Fruit fly (Drosophila melanogaster) whole organism, embryonic: ENCODE data around the gene CG16854.
A peak's percentile ranks its signal among the peaks of the same experiment; 100 is the strongest.

Experiments used
- Abd-B ChIP-seq: fragments of 200-800 bp; sonication (Bioruptor generic); optimal IDR thresholded peaks from 2 replicates; lab custom pipeline; 2018; ENCODE audit warnings: missing biosample characterization, mild to moderate bottlenecking, missing genetic modification characterization, moderate library complexity
- Antp ChIP-seq: fragments of 200-800 bp; sonication (Bioruptor generic); optimal IDR thresholded peaks from 3 replicates; lab custom pipeline; 2016; ENCODE audit warnings: missing biosample characterization, missing genetic modification characterization
- CG10147 ChIP-seq: fragments of 200-800 bp; sonication (Bioruptor generic); optimal IDR thresholded peaks from 2 replicates; lab custom pipeline; 2019; ENCODE audit warnings: missing biosample characterization, mild to moderate bottlenecking, missing genetic modification characterization, moderate library complexity
- CG1024 ChIP-seq: fragments of 200-800 bp; sonication (Bioruptor generic); IDR thresholded peaks from 2 replicates; pipeline ENCODE4 v1.3.6; 2022; ENCODE audit warnings: missing biosample characterization, missing genetic modification characterization
- CG10267 ChIP-seq: fragments of 200-800 bp; sonication (Bioruptor generic); optimal IDR thresholded peaks from 2 replicates; lab custom pipeline; 2018; ENCODE audit warnings: missing biosample characterization, mild to moderate bottlenecking, missing genetic modification characterization, moderate library complexity
- CG11085 ChIP-seq: fragments of 200-800 bp; sonication (Bioruptor generic); IDR thresholded peaks from 2 replicates; pipeline ENCODE4 v1.3.6; 2022; ENCODE audit warnings: missing biosample characterization, missing genetic modification characterization
- CG12659 ChIP-seq: fragments of 200-800 bp; sonication (Bioruptor generic); optimal IDR thresholded peaks from 3 replicates; lab custom pipeline; 2017; ENCODE audit warnings: mild to moderate bottlenecking, missing biosample characterization, missing genetic modification reagents, missing genetic modification characterization
- CG14014 ChIP-seq: fragments of 200-800 bp; sonication (Bioruptor generic); IDR thresholded peaks from 2 replicates; pipeline ENCODE4 v1.3.6; 2022; ENCODE audit warnings: missing biosample characterization, missing genetic modification characterization
- CG15269 ChIP-seq: fragments of 200-800 bp; sonication (Bioruptor generic); optimal IDR thresholded peaks from 2 replicates; lab custom pipeline; 2018; ENCODE audit warnings: missing biosample characterization, mild to moderate bottlenecking, missing genetic modification characterization, moderate library complexity
- CG1792 ChIP-seq: fragments of 200-800 bp; sonication (Bioruptor generic); optimal IDR thresholded peaks from 2 replicates; lab custom pipeline; 2016; ENCODE audit warnings: missing biosample characterization, missing genetic modification characterization
- CG2889 ChIP-seq: fragments of 200-800 bp; sonication (Bioruptor generic); IDR thresholded peaks from 3 replicates; pipeline ENCODE4 v1.3.6; 2022; ENCODE audit warnings: missing biosample characterization, missing genetic modification characterization
- CG30403 ChIP-seq: fragments of 200-800 bp; sonication (Bioruptor generic); optimal IDR thresholded peaks from 3 replicates; lab custom pipeline; 2016; ENCODE audit warnings: missing biosample characterization, missing genetic modification characterization
- CG3838 ChIP-seq: fragments of 200-800 bp; sonication (Bioruptor generic); optimal IDR thresholded peaks from 3 replicates; lab custom pipeline; 2016; ENCODE audit warnings: missing biosample characterization, missing genetic modification characterization
- CG3847 ChIP-seq: fragments of 200-800 bp; sonication (Bioruptor generic); IDR thresholded peaks from 2 replicates; pipeline ENCODE4 v1.3.6; 2022; ENCODE audit warnings: missing biosample characterization, missing genetic modification characterization
- CG4360 ChIP-seq: fragments of 200-800 bp; sonication (Bioruptor generic); IDR thresholded peaks from 2 replicates; pipeline ENCODE4 v1.3.6; 2022; ENCODE audit warnings: missing biosample characterization, missing genetic modification characterization
- CG7839 ChIP-seq: fragments of 200-800 bp; sonication (Bioruptor generic); optimal IDR thresholded peaks from 3 replicates; lab custom pipeline; 2018; ENCODE audit warnings: missing biosample characterization, mild to moderate bottlenecking, missing genetic modification characterization, moderate library complexity
- CG9797 ChIP-seq: fragments of 200-800 bp; sonication (Bioruptor generic); optimal IDR thresholded peaks from 3 replicates; lab custom pipeline; 2018; ENCODE audit warnings: missing biosample characterization, mild to moderate bottlenecking, missing genetic modification characterization
- D19A ChIP-seq: fragments of 200-800 bp; optimal IDR thresholded peaks from 3 replicates; lab custom pipeline; 2019; ENCODE audit warnings: missing biosample characterization, mild to moderate bottlenecking, missing genetic modification characterization, moderate library complexity
- Dek ChIP-seq: fragments of 200-800 bp; sonication (Bioruptor generic); optimal IDR thresholded peaks from 3 replicates; lab custom pipeline; 2019; ENCODE audit warnings: missing biosample characterization, mild to moderate bottlenecking, missing genetic modification characterization, moderate library complexity
- ERR ChIP-seq: fragments of 200-800 bp; sonication (Bioruptor generic); optimal IDR thresholded peaks from 2 replicates; lab custom pipeline; 2016; ENCODE audit warnings: missing biosample characterization, missing genetic modification characterization
- Elba2 ChIP-seq: fragments of 200-800 bp; sonication (Bioruptor generic); optimal IDR thresholded peaks from 3 replicates; lab custom pipeline; 2016; ENCODE audit warnings: missing biosample characterization, missing genetic modification characterization
- Ets97D ChIP-seq: fragments of 200-800 bp; sonication (Bioruptor generic); optimal IDR thresholded peaks from 3 replicates; lab custom pipeline; 2016; ENCODE audit warnings: missing biosample characterization, missing genetic modification characterization
- H2.0 ChIP-seq: fragments of 200-800 bp; sonication (Bioruptor generic); IDR thresholded peaks from 2 replicates; pipeline ENCODE4 v1.3.6; 2022; ENCODE audit warnings: missing biosample characterization, missing genetic modification characterization
- HmgZ ChIP-seq: fragments of 200-800 bp; sonication (Bioruptor generic); optimal IDR thresholded peaks from 2 replicates; lab custom pipeline; 2018; ENCODE audit warnings: missing biosample characterization, mild to moderate bottlenecking, missing genetic modification characterization
- Hr3 ChIP-seq: fragments of 200-800 bp; sonication (Bioruptor generic); optimal IDR thresholded peaks from 3 replicates; lab custom pipeline; 2016; ENCODE audit warnings: missing biosample characterization, missing genetic modification characterization
- Hr39 ChIP-seq: fragments of >200 bp; optimal IDR thresholded peaks from 2 replicates; lab custom pipeline; 2017
- Mad ChIP-seq: fragments of 200-800 bp; sonication (Bioruptor generic); optimal IDR thresholded peaks from 2 replicates; lab custom pipeline; 2016; ENCODE audit warnings: missing biosample characterization, missing genetic modification characterization
- Med ChIP-seq: fragments of 200-800 bp; sonication (Bioruptor generic); peaks from one replicate; lab custom pipeline; 2016; ENCODE audit warnings: missing biosample characterization, missing genetic modification characterization, mild to moderate bottlenecking, inconsistent platforms, moderate library complexity
- Oli ChIP-seq: fragments of 200-800 bp; sonication (Bioruptor generic); optimal IDR thresholded peaks from 2 replicates; lab custom pipeline; 2018; ENCODE audit warnings: missing biosample characterization, mild to moderate bottlenecking, missing genetic modification characterization, moderate library complexity
- PHDP ChIP-seq: fragments of 200-800 bp; sonication (Bioruptor generic); optimal IDR thresholded peaks from 3 replicates; lab custom pipeline; 2018; ENCODE audit warnings: missing biosample characterization, mild to moderate bottlenecking, missing genetic modification characterization, moderate library complexity
- Poxn ChIP-seq: fragments of 200-800 bp; sonication (Bioruptor generic); IDR thresholded peaks from 2 replicates; pipeline ENCODE4 v1.3.6; 2022; ENCODE audit warnings: missing biosample characterization, missing genetic modification characterization
- Six4 ChIP-seq: fragments of 200-800 bp; sonication (Bioruptor generic); optimal IDR thresholded peaks from 2 replicates; lab custom pipeline; 2016; ENCODE audit warnings: missing biosample characterization, missing genetic modification characterization
- Ssrp ChIP-seq: fragments of 200-800 bp; sonication (Bioruptor generic); optimal IDR thresholded peaks from 2 replicates; lab custom pipeline; 2018; ENCODE audit warnings: missing biosample characterization, mild to moderate bottlenecking, missing genetic modification characterization, moderate library complexity
- Xrp1 ChIP-seq: fragments of 200-800 bp; sonication (Bioruptor generic); IDR thresholded peaks from 2 replicates; pipeline ENCODE4 v1.3.6; 2022; ENCODE audit warnings: missing biosample characterization, missing genetic modification characterization
- al ChIP-seq: fragments of 200-800 bp; sonication (Bioruptor generic); IDR thresholded peaks from 2 replicates; pipeline ENCODE4 v1.3.6; 2022; ENCODE audit warnings: missing biosample characterization, missing genetic modification characterization
- bsh ChIP-seq, 2 experiments: fragments of 200-800 bp; sonication (Bioruptor generic); optimal IDR thresholded peaks; 2 replicates each; lab custom pipeline; 2017 to 2018; ENCODE audit warnings: mild to moderate bottlenecking in 2 of 2, missing biosample characterization in 2 of 2, missing genetic modification characterization in 2 of 2, moderate library complexity in 1 of 2
- cg ChIP-seq: fragments of 200-800 bp; sonication (Bioruptor generic); optimal IDR thresholded peaks from 3 replicates; lab custom pipeline; 2019; ENCODE audit warnings: missing biosample characterization, mild to moderate bottlenecking, missing genetic modification characterization, moderate library complexity
- dpn ChIP-seq, 2 experiments: fragments of 200-800 bp; sonication (Bioruptor generic); optimal IDR thresholded peaks; 3 replicates each; lab custom pipeline; 2016; ENCODE audit warnings: missing biosample characterization in 2 of 2, missing genetic modification characterization in 2 of 2
- gcm ChIP-seq: fragments of 200-800 bp; sonication (Bioruptor generic); optimal IDR thresholded peaks from 2 replicates; lab custom pipeline; 2019; ENCODE audit warnings: missing biosample characterization, mild to moderate bottlenecking, missing genetic modification characterization, moderate library complexity
- gcm2 ChIP-seq: fragments of 200-800 bp; sonication (Bioruptor generic); optimal IDR thresholded peaks from 2 replicates; lab custom pipeline; 2016; ENCODE audit warnings: missing biosample characterization, missing genetic modification characterization
- gt ChIP-seq: fragments of 200-800 bp; sonication (Bioruptor generic); IDR thresholded peaks from 2 replicates; pipeline ENCODE4 v1.3.6; 2022; ENCODE audit warnings: missing biosample characterization, missing genetic modification characterization
- hbn ChIP-seq: fragments of 200-800 bp; sonication (Bioruptor generic); IDR thresholded peaks from 2 replicates; pipeline ENCODE4 v1.3.6; 2022; ENCODE audit warnings: missing biosample characterization, missing genetic modification characterization; ENCODE audit not compliant: partially characterized antibody
- kah ChIP-seq: fragments of 200-800 bp; sonication (Bioruptor generic); optimal IDR thresholded peaks from 2 replicates; lab custom pipeline; 2018; ENCODE audit warnings: missing biosample characterization, mild to moderate bottlenecking, missing genetic modification characterization
- kay ChIP-seq: fragments of 200-800 bp; sonication (Bioruptor generic); optimal IDR thresholded peaks from 2 replicates; lab custom pipeline; 2016; ENCODE audit warnings: missing biosample characterization, missing genetic modification characterization
- nerfin-1 ChIP-seq: fragments of 200-800 bp; sonication (Bioruptor generic); optimal IDR thresholded peaks from 3 replicates; lab custom pipeline; 2019; ENCODE audit warnings: missing biosample characterization, mild to moderate bottlenecking, missing genetic modification characterization, moderate library complexity
- oc ChIP-seq: fragments of 200-800 bp; sonication (Bioruptor generic); optimal IDR thresholded peaks from 2 replicates; lab custom pipeline; 2018; ENCODE audit warnings: missing biosample characterization, mild to moderate bottlenecking, missing genetic modification characterization, moderate library complexity
- org-1 ChIP-seq: fragments of 200-800 bp; sonication (Bioruptor generic); optimal IDR thresholded peaks from 2 replicates; lab custom pipeline; 2017; ENCODE audit warnings: missing biosample characterization, missing genetic modification characterization
- psq ChIP-seq: fragments of 200-800 bp; sonication (Bioruptor generic); optimal IDR thresholded peaks from 2 replicates; lab custom pipeline; 2017; ENCODE audit warnings: missing biosample characterization, missing genetic modification characterization
- sd ChIP-seq: fragments of 200-800 bp; sonication (Bioruptor generic); optimal IDR thresholded peaks from 3 replicates; lab custom pipeline; 2018; ENCODE audit warnings: missing biosample characterization, mild to moderate bottlenecking, missing genetic modification characterization, moderate library complexity
- sob ChIP-seq: fragments of 200-800 bp; sonication (Bioruptor generic); IDR thresholded peaks from 2 replicates; pipeline ENCODE4 v1.3.6; 2022; ENCODE audit warnings: missing biosample characterization, missing genetic modification characterization
- tap ChIP-seq: fragments of 200-800 bp; optimal IDR thresholded peaks from 3 replicates; lab custom pipeline; 2019; ENCODE audit warnings: missing biosample characterization, mild to moderate bottlenecking, missing genetic modification characterization, moderate library complexity
- usp ChIP-seq: fragments of >200 bp; optimal IDR thresholded peaks from 2 replicates; lab custom pipeline; 2017; ENCODE audit warnings: missing biosample characterization, missing genetic modification characterization

CG16854 gene

DNA sequence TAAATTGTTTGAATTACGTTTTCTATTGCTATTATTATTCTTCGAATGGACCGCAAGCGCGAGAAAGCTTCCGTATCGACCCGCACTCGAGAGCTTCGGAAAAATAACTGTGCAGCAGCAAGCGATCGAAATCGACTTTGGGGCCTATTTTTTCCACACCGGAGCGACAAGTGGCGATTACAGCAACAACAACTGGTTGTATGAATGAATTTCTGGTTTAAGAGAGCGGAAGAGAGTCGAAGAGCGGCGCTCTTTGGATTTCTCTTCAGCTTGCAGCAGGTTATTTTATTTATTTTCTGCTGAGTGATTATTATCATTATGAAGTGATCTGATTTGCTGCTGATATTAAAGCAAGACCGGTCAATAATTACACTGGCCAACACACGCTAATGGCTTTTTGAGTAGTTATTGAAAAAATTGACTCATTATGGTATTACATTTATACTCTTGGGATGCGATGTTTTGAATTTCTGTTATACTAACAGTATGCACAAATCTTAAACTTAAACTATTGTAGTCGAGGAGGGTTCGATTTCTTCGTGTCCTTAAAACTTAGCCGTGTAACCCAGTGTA is 19.5 kb upstream of the CG16854 start, which contains the start of gene Samuel (continued):
- TF ChIP-seq CG1792 (GFP tag; lab: Kevin White, UChicago) (no peak), CG7839 (tag; lab: Kevin White, UChicago) (no peak), tap (tag; lab: Kevin White, UChicago) (peak; percentile 12), Poxn (GFP tag; lab: Robert Waterston, UW) (no peak), CG10267 (tag; lab: Kevin White, UChicago) (no peak), psq (GFP tag; lab: Kevin White, UChicago) (no peak), gt (no peak), HmgZ (tag; lab: Kevin White, UChicago) (no peak), hbn (GFP tag; lab: Robert Waterston, UW) (no peak), Antp (GFP tag; lab: Kevin White, UChicago) (no peak), dpn (GFP tag; optimal IDR thresholded peaks at IDR 0.05; lab: Kevin White, UChicago) (no peak), CG4360 (GFP tag; lab: Robert Waterston, UW) (peak; percentile 91), CG2889 (peak; percentile 23; the same call in 1 of the 3 replicates), Ets97D (GFP tag; lab: Kevin White, UChicago) (peak; percentile 4), Hr39 (lab: Kevin White, UChicago) (no peak), Med (GFP tag; lab: Kevin White, UChicago) (peak; percentile 72), al (GFP tag; lab: Robert Waterston, UW) (no peak), cg (GFP tag; lab: Kevin White, UChicago) (peak; percentile 69), Xrp1 (GFP tag; lab: Robert Waterston, UW) (0 out of 2 replicates have a peak, but pooled peaks have one; percentile 24), D19A (tag; lab: Kevin White, UChicago) (peak; percentile 20), Abd-B (GFP tag; lab: Kevin White, UChicago) (no peak), CG12659 (peak; percentile 16), gcm (GFP tag; lab: Kevin White, UChicago) (peak; percentile 11), CG30403 (GFP tag; lab: Kevin White, UChicago) (peak; percentile 13), sob (GFP tag; lab: Robert Waterston, UW) (no peak), sd (peak; percentile 42), Oli (tag; lab: Kevin White, UChicago) (no peak), org-1 (GFP tag; lab: Kevin White, UChicago) (no peak), kay (GFP tag; lab: Kevin White, UChicago) (no peak), Ssrp (tag; lab: Kevin White, UChicago) (no peak), Mad (GFP tag; lab: Kevin White, UChicago) (no peak), CG10147 (GFP tag; lab: Kevin White, UChicago) (no peak), CG1024 (GFP tag; lab: Robert Waterston, UW) (no peak), CG3847 (GFP tag; lab: Robert Waterston, UW) (no peak), Dek (tag; lab: Kevin White, UChicago) (no peak), CG11085 (GFP tag; lab: Robert Waterston, UW) (no peak), CG15269 (tag; lab: Kevin White, UChicago) (no peak), CG3838 (GFP tag; lab: Kevin White, UChicago) (no peak), gcm2 (GFP tag; lab: Kevin White, UChicago) (no peak), Hr3 (GFP tag; lab: Kevin White, UChicago) (no peak), oc (no peak), Six4 (GFP tag; lab: Kevin White, UChicago) (no peak), CG14014 (GFP tag; lab: Robert Waterston, UW) (no peak), kah (GFP tag; lab: Kevin White, UChicago) (peak; percentile 85), PHDP (tag; lab: Kevin White, UChicago) (peak; percentile 28), usp (GFP tag; lab: Kevin White, UChicago) (no peak), CG9797 (GFP tag; lab: Kevin White, UChicago) (no peak), nerfin-1 (no peak), ERR (no peak), bsh (GFP tag; optimal IDR thresholded peaks at IDR 0.05; lab: Kevin White, UChicago) (peak in 1 of 2 experiments; percentile 34), H2.0 (GFP tag; lab: Robert Waterston, UW) (no peak), Elba2 (GFP tag; lab: Kevin White, UChicago) (no peak)
